Worm (Caenorhabditis elegans) whole organism, L3 larva: ENCODE results near the gene F41B4.1.

ENCODE experiments used
- fos-1 ChIP-seq: fragments of 150-350 bp; optimal IDR thresholded peaks from 2 replicates; lab custom pipeline; 2014; ENCODE audit warnings: missing biosample characterization, missing genetic modification characterization
- nhr-23 ChIP-seq: fragments of 150-350 bp; optimal IDR thresholded peaks from 2 replicates; lab custom pipeline; 2014; ENCODE audit warnings: missing biosample characterization, missing genetic modification reagents, missing genetic modification characterization
- nhr-237 ChIP-seq: fragments of 150-350 bp; optimal IDR thresholded peaks from 2 replicates; lab custom pipeline; 2014; ENCODE audit warnings: missing biosample characterization, missing genetic modification characterization

DNA sequence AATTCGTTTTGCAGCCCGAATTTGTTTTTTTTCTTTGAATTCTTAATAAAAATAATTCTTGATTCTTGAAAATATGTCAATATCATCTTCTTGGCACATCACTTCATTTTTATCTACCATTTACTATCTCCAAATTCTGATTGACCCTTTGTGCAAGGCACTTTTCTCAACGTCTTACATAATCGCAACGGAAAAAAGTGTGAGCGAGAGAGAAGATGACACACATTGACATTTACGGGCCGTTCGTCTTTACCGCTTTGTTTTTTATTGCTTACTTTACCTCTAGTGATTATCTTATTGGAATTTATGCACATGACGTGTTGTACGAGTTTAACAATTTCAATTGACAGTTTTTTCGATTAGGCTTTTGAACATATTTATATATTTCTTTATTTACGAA lies 22.9 kb upstream of the F41B4.1 start:
- TF ChIP-seq nhr-237 (tag; lab: Kevin White, UChicago) = no peak
- TF ChIP-seq fos-1 (tag; lab: Kevin White, UChicago) = no peak
- no peak for TF ChIP-seq nhr-23 (tag; lab: Kevin White, UChicago)
